Fruit fly (Drosophila melanogaster) whole organism, embryonic: ENCODE data around the gene Trf4-2.

Experiments used
- BEAF-32 ChIP-seq: fragments of 200-800 bp; sonication (Bioruptor generic); optimal IDR thresholded peaks from 3 replicates; lab custom pipeline; 2017; ENCODE audit warnings: missing biosample characterization, missing genetic modification characterization, mild to moderate bottlenecking, moderate library complexity, missing genetic modification reagents
- CG10267 ChIP-seq: fragments of 200-800 bp; sonication (Bioruptor generic); optimal IDR thresholded peaks from 2 replicates; lab custom pipeline; 2018; ENCODE audit warnings: missing biosample characterization, mild to moderate bottlenecking, missing genetic modification characterization, moderate library complexity
- CG10321 ChIP-seq: fragments of 200-800 bp; sonication (Bioruptor generic); IDR thresholded peaks from 2 replicates; pipeline ENCODE4 v1.3.6; 2022; ENCODE audit warnings: missing biosample characterization, missing genetic modification characterization
- CG11695 ChIP-seq: fragments of 200-800 bp; sonication (Bioruptor generic); IDR thresholded peaks from 3 replicates; pipeline ENCODE4 v1.3.6; 2022; ENCODE audit warnings: missing biosample characterization, missing genetic modification characterization
- CG13287 ChIP-seq: fragments of 200-800 bp; sonication (Bioruptor generic); IDR thresholded peaks from 2 replicates; pipeline ENCODE4 v1.3.6; 2022; ENCODE audit warnings: missing biosample characterization, missing genetic modification characterization; ENCODE audit not compliant: partially characterized antibody
- CG14710 ChIP-seq: fragments of 200-800 bp; sonication (Bioruptor generic); optimal IDR thresholded peaks from 3 replicates; lab custom pipeline; 2019; ENCODE audit warnings: missing biosample characterization, mild to moderate bottlenecking, missing genetic modification characterization, moderate library complexity
- CG2116 ChIP-seq: fragments of 200-800 bp; sonication (Bioruptor generic); optimal IDR thresholded peaks from 3 replicates; lab custom pipeline; 2018; ENCODE audit warnings: missing biosample characterization, mild to moderate bottlenecking, missing genetic modification characterization
- CG2889 ChIP-seq: fragments of 200-800 bp; sonication (Bioruptor generic); IDR thresholded peaks from 3 replicates; pipeline ENCODE4 v1.3.6; 2022; ENCODE audit warnings: missing biosample characterization, missing genetic modification characterization
- CG31441 ChIP-seq: fragments of 200-800 bp; sonication (Bioruptor generic); IDR thresholded peaks from 2 replicates; pipeline ENCODE4 v1.3.6; 2022; ENCODE audit warnings: missing biosample characterization, missing genetic modification characterization
- CG3163 ChIP-seq: fragments of 200-800 bp; sonication (Bioruptor generic); optimal IDR thresholded peaks from 3 replicates; lab custom pipeline; 2016; ENCODE audit warnings: missing biosample characterization, missing genetic modification characterization
- CG3281 ChIP-seq: fragments of 200-800 bp; sonication (Bioruptor generic); optimal IDR thresholded peaks from 3 replicates; lab custom pipeline; 2017; ENCODE audit warnings: missing biosample characterization, mild to moderate bottlenecking, missing genetic modification characterization
- CG34224 ChIP-seq: fragments of 200-800 bp; sonication (Bioruptor generic); IDR thresholded peaks from 3 replicates; pipeline ENCODE4 v1.3.6; 2022; ENCODE audit warnings: missing biosample characterization, missing genetic modification characterization; ENCODE audit not compliant: partially characterized antibody
- CG3726 ChIP-seq: fragments of 200-800 bp; sonication (Bioruptor generic); IDR thresholded peaks from 3 replicates; pipeline ENCODE4, ENCODE4 v1.3.6; 2022; ENCODE audit warnings: missing biosample characterization, missing genetic modification characterization
- CG4617 ChIP-seq: fragments of 200-800 bp; sonication (Bioruptor generic); optimal IDR thresholded peaks from 3 replicates; lab custom pipeline; 2016; ENCODE audit warnings: missing biosample characterization, missing genetic modification characterization, borderline replicate concordance
- CG7928 ChIP-seq: fragments of 200-800 bp; sonication (Bioruptor generic); optimal IDR thresholded peaks from 2 replicates; lab custom pipeline; 2017; ENCODE audit warnings: missing biosample characterization, mild to moderate bottlenecking, missing genetic modification characterization
- CG7963 ChIP-seq: fragments of 200-800 bp; sonication (Bioruptor generic); IDR thresholded peaks from 3 replicates; pipeline ENCODE4 v1.3.6; 2022; ENCODE audit warnings: missing biosample characterization, missing genetic modification characterization; ENCODE audit not compliant: partially characterized antibody
- CG9797 ChIP-seq: fragments of 200-800 bp; sonication (Bioruptor generic); optimal IDR thresholded peaks from 3 replicates; lab custom pipeline; 2018; ENCODE audit warnings: missing biosample characterization, mild to moderate bottlenecking, missing genetic modification characterization
- Dp ChIP-seq: fragments of 200-800 bp; sonication (Bioruptor generic); optimal IDR thresholded peaks from 2 replicates; lab custom pipeline; 2018; ENCODE audit warnings: missing biosample characterization, mild to moderate bottlenecking, missing genetic modification characterization, moderate library complexity
- Dref ChIP-seq: fragments of 200-800 bp; sonication (Bioruptor generic); IDR thresholded peaks from 2 replicates; pipeline ENCODE4 v1.3.6; 2022; ENCODE audit warnings: missing biosample characterization, missing genetic modification characterization
- E2f2 ChIP-seq: fragments of 200-800 bp; sonication (Bioruptor generic); IDR thresholded peaks from 2 replicates; pipeline ENCODE4 v1.3.6; 2022; ENCODE audit warnings: missing biosample characterization, missing genetic modification characterization
- Elba2 ChIP-seq: fragments of 200-800 bp; sonication (Bioruptor generic); optimal IDR thresholded peaks from 3 replicates; lab custom pipeline; 2016; ENCODE audit warnings: missing biosample characterization, missing genetic modification characterization
- Hr39 ChIP-seq: fragments of >200 bp; optimal IDR thresholded peaks from 2 replicates; lab custom pipeline; 2017
- MBD-R2 ChIP-seq: fragments of 200-800 bp; sonication (Bioruptor generic); IDR thresholded peaks from 2 replicates; pipeline ENCODE4 v1.3.6; 2022; ENCODE audit warnings: missing biosample characterization, missing genetic modification characterization
- Myb ChIP-seq: fragments of 200-800 bp; sonication (Bioruptor generic); optimal IDR thresholded peaks from 2 replicates; lab custom pipeline; 2016; ENCODE audit warnings: missing biosample characterization, missing genetic modification characterization
- Pdp1 ChIP-seq, 2 experiments: fragments of 200-800 bp; sonication (Bioruptor generic); optimal IDR thresholded peaks; 3 replicates each; lab custom pipeline; 2016; ENCODE audit warnings: missing biosample characterization in 2 of 2, missing genetic modification characterization in 2 of 2, mild to moderate bottlenecking in 1 of 2, moderate library complexity in 1 of 2
- Scr ChIP-seq: fragments of 200-800 bp; sonication (Bioruptor generic); IDR thresholded peaks from 2 replicates; pipeline ENCODE4 v1.3.6; 2022; ENCODE audit warnings: missing biosample characterization, missing genetic modification characterization; ENCODE audit not compliant: partially characterized antibody
- Sry-δ ChIP-seq: fragments of 200-800 bp; sonication (Bioruptor generic); optimal IDR thresholded peaks from 2 replicates; lab custom pipeline; 2016; ENCODE audit warnings: missing biosample characterization, missing genetic modification characterization
- amos ChIP-seq: fragments of 200-800 bp; sonication (Bioruptor generic); IDR thresholded peaks from 2 replicates; pipeline ENCODE4 v1.3.6; 2022; ENCODE audit warnings: missing biosample characterization, missing genetic modification characterization; ENCODE audit not compliant: partially characterized antibody
- ara ChIP-seq: fragments of 200-800 bp; sonication (Bioruptor generic); IDR thresholded peaks from 2 replicates; pipeline ENCODE4 v1.3.6; 2022; ENCODE audit warnings: missing biosample characterization, missing genetic modification characterization
- ato ChIP-seq: fragments of 200-800 bp; sonication (Bioruptor generic); IDR thresholded peaks from 2 replicates; pipeline ENCODE4 v1.3.6; 2022; ENCODE audit warnings: missing biosample characterization, missing genetic modification characterization; ENCODE audit not compliant: partially characterized antibody
- bsh ChIP-seq, 2 experiments: fragments of 200-800 bp; sonication (Bioruptor generic); optimal IDR thresholded peaks; 2 replicates each; lab custom pipeline; 2017 to 2018; ENCODE audit warnings: mild to moderate bottlenecking in 2 of 2, missing biosample characterization in 2 of 2, missing genetic modification characterization in 2 of 2, moderate library complexity in 1 of 2
- eyg ChIP-seq: fragments of 200-800 bp; sonication (Bioruptor generic); optimal IDR thresholded peaks from 3 replicates; lab custom pipeline; 2016; ENCODE audit warnings: missing biosample characterization, missing genetic modification characterization
- fru ChIP-seq: fragments of >200 bp; optimal IDR thresholded peaks from 2 replicates; lab custom pipeline; 2017
- gfzf ChIP-seq: fragments of 200-800 bp; sonication (Bioruptor generic); optimal IDR thresholded peaks from 2 replicates; lab custom pipeline; 2016; ENCODE audit warnings: missing biosample characterization, mild to moderate bottlenecking, missing genetic modification characterization, moderate library complexity
- gsb ChIP-seq: fragments of 200-800 bp; sonication (Bioruptor generic); IDR thresholded peaks from 2 replicates; pipeline ENCODE4 v1.3.6; 2022; ENCODE audit warnings: missing biosample characterization, missing genetic modification characterization
- insv ChIP-seq, 2 experiments: fragments of 200-800 bp; sonication (Bioruptor generic); optimal IDR thresholded peaks; 3 replicates each; lab custom pipeline; 2016 to 2018; ENCODE audit warnings: missing biosample characterization in 2 of 2, missing genetic modification characterization in 2 of 2
- maf-S ChIP-seq: fragments of 200-800 bp; sonication (Bioruptor generic); optimal IDR thresholded peaks from 2 replicates; lab custom pipeline; 2016; ENCODE audit warnings: missing biosample characterization, missing genetic modification characterization
- pzg ChIP-seq: fragments of 200-800 bp; sonication (Bioruptor generic); optimal IDR thresholded peaks from 3 replicates; lab custom pipeline; 2018; ENCODE audit warnings: missing biosample characterization, mild to moderate bottlenecking, missing genetic modification characterization, moderate library complexity
- sqz ChIP-seq: fragments of 200-800 bp; sonication (Bioruptor generic); optimal IDR thresholded peaks from 3 replicates; lab custom pipeline; 2018; ENCODE audit warnings: missing biosample characterization, mild to moderate bottlenecking, missing genetic modification characterization
- stc ChIP-seq: fragments of 200-800 bp; sonication (Bioruptor generic); IDR thresholded peaks from 2 replicates; pipeline ENCODE4 v1.3.6; 2022; ENCODE audit warnings: missing biosample characterization, missing genetic modification characterization
- stwl ChIP-seq: fragments of 200-800 bp; sonication (Bioruptor generic); optimal IDR thresholded peaks from 3 replicates; lab custom pipeline; 2018; ENCODE audit warnings: missing biosample characterization, mild to moderate bottlenecking, missing genetic modification characterization, moderate library complexity
- trh ChIP-seq: fragments of 200-800 bp; sonication (Bioruptor generic); optimal IDR thresholded peaks from 2 replicates; lab custom pipeline; 2016; ENCODE audit warnings: missing biosample characterization, missing genetic modification characterization
- unc-4 ChIP-seq: fragments of 200-800 bp; sonication (Bioruptor generic); IDR thresholded peaks from 2 replicates; pipeline ENCODE4 v1.3.6; 2022; ENCODE audit warnings: missing biosample characterization, missing genetic modification characterization; ENCODE audit not compliant: partially characterized antibody

The Trf4-2 gene

dm6 chr3R:24922270-24922669 is 2.7 kb upstream of the Trf4-2 start, which contains the start of gene Mink:
Mink (plus strand) TSS chr3R:24922473.
- TF ChIP-seq Dp (GFP tag; lab: Kevin White, UChicago) (peak; percentile 93), MBD-R2 (GFP tag; lab: Robert Waterston, UW) (peak; percentile 22; the same call in 1 of the 2 replicates), Scr (GFP tag; lab: Robert Waterston, UW) (0 out of 2 replicates have a peak, but pooled peaks have one; percentile 19), CG7928 (GFP tag; lab: Kevin White, UChicago) (no peak), CG11695 (GFP tag; lab: Robert Waterston, UW) (no peak), CG13287 (GFP tag; lab: Robert Waterston, UW) (peak; percentile 57; the same call in 1 of the 2 replicates), insv (GFP tag; optimal IDR thresholded peaks at IDR 0.05; lab: Kevin White, UChicago) (no peak), CG10321 (GFP tag; lab: Robert Waterston, UW) (no peak), Myb (peak; percentile 75), CG3726 (GFP tag; lab: Robert Waterston, UW) (no peak), Hr39 (no peak), pzg (GFP tag; lab: Kevin White, UChicago) (peak; percentile 40), CG3163 (GFP tag; lab: Kevin White, UChicago) (no peak), Elba2 (GFP tag; lab: Kevin White, UChicago) (peak; percentile 2), CG14710 (tag; lab: Kevin White, UChicago) (peak; percentile 11), stwl (tag; lab: Kevin White, UChicago) (peak; percentile 47), Pdp1 (GFP tag; optimal IDR thresholded peaks at IDR 0.05; lab: Kevin White, UChicago) (no peak), CG2116 (peak; percentile 48), maf-S (GFP tag; lab: Kevin White, UChicago) (no peak), E2f2 (peak; percentile 93), CG7963 (GFP tag; lab: Robert Waterston, UW) (no peak), Sry-δ (GFP tag; lab: Kevin White, UChicago) (peak; percentile 26), CG10267 (tag; lab: Kevin White, UChicago) (peak; percentile 8), CG34224 (peak; percentile 40; the same call in 1 of the 3 replicates), eyg (GFP tag; lab: Kevin White, UChicago) (no peak), bsh (GFP tag; optimal IDR thresholded peaks at IDR 0.05; lab: Kevin White, UChicago) (no peak), CG2889 (GFP tag; lab: Robert Waterston, UW) (no peak), BEAF-32 (GFP tag; lab: Kevin White, UChicago) (peak; percentile 46), Dref (GFP tag; lab: Robert Waterston, UW) (peak; percentile 73), gsb (GFP tag; lab: Robert Waterston, UW) (no peak), amos (GFP tag; lab: Robert Waterston, UW) (peak; percentile 31; the same call in 1 of the 2 replicates), fru (no peak), gfzf (GFP tag; lab: Kevin White, UChicago) (peak; percentile 73), sqz (GFP tag; lab: Kevin White, UChicago) (peak; percentile 18), CG3281 (GFP tag; lab: Kevin White, UChicago) (no peak), CG9797 (GFP tag; lab: Kevin White, UChicago) (peak; percentile 47), CG4617 (no peak), CG31441 (no peak), ato (GFP tag; lab: Robert Waterston, UW) (no peak), unc-4 (GFP tag; lab: Robert Waterston, UW) (peak; percentile 31; the same call in 1 of the 2 replicates), ara (GFP tag; lab: Robert Waterston, UW) (no peak), trh (GFP tag; lab: Kevin White, UChicago) (no peak), stc (GFP tag; lab: Robert Waterston, UW) (no peak)
- TF ChIP-seq, all 482 proteins: peak for 21
